Fruit fly (Drosophila melanogaster): ENCODE measurements around the gene Keap1.

The Keap1 gene

DNA sequence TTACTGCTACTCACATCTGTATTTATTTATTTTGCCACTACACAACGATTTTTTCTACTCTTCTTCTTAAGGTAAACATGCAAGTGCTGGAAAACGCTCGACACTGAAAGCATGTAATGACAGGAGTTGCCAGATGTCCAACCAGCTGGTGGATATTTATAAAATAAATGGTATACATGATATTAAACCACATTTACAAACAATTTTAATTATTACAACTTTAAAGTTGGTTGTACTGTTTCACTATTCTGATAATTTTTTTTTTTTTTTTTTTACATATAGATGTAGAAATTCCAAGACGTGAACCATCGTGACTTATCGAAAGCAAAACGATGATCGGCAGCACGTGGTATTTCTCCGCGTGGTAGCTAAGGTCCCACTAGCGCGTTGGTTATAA is at the start of gene Keap1, which contains the start of gene kuk (continued):
- peak; percentile 35; the same call in 1 of the 2 replicates for TF ChIP-seq CG32532 (GFP tag; IDR thresholded peaks at IDR 0.05)
- TF ChIP-seq wor (GFP tag; IDR thresholded peaks at IDR 0.05): no peak
- no peak for TF ChIP-seq CG7357 (GFP tag; IDR thresholded peaks at IDR 0.05)
- no peak for TF ChIP-seq Meics (GFP tag; optimal IDR thresholded peaks at IDR 0.05)
- TF ChIP-seq CG11398 (GFP tag; optimal IDR thresholded peaks at IDR 0.05): no peak
- TF ChIP-seq CrebB (tag; optimal IDR thresholded peaks at IDR 0.05): no peak
- peak; percentile 47 for TF ChIP-seq ems (GFP tag; optimal IDR thresholded peaks at IDR 0.05)
- peak; percentile 73 for TF ChIP-seq CG30403 (GFP tag; optimal IDR thresholded peaks at IDR 0.05)
- peak; percentile 49 for TF ChIP-seq CG12744 (GFP tag; optimal IDR thresholded peaks at IDR 0.05)
- peak; percentile 51 for TF ChIP-seq CG12104 (GFP tag; optimal IDR thresholded peaks at IDR 0.05)
- TF ChIP-seq Sox102F (GFP tag; optimal IDR thresholded peaks at IDR 0.05): peak; percentile 22
- TF ChIP-seq Bgb (GFP tag; IDR thresholded peaks at IDR 0.05; ENCODE audit: partially characterized antibody): peak; percentile 88
- TF ChIP-seq tna (GFP tag; IDR thresholded peaks at IDR 0.05; ENCODE audit: partially characterized antibody): peak; percentile 61
- no peak for TF ChIP-seq Adf1 (GFP tag; IDR thresholded peaks at IDR 0.05)
- no peak for TF ChIP-seq lov (optimal IDR thresholded peaks at IDR 0.05)
- TF ChIP-seq lov (GFP tag; IDR thresholded peaks at IDR 0.05): no peak
- peak; percentile 16 for TF ChIP-seq CG16815 (GFP tag; optimal IDR thresholded peaks at IDR 0.05)
- no peak; the same call in 2 of the 4 replicates for TF ChIP-seq Gug (GFP tag; IDR thresholded peaks at IDR 0.05)
- TF ChIP-seq nerfin-2 (GFP tag; IDR thresholded peaks at IDR 0.05; ENCODE audit: partially characterized antibody): no peak
- no peak for TF ChIP-seq CG5953 (GFP tag; IDR thresholded peaks at IDR 0.05)
- TF ChIP-seq CG14050 (GFP tag; IDR thresholded peaks at IDR 0.05): peak; percentile 25; the same call in 1 of the 3 replicates
- peak; percentile 13 for TF ChIP-seq CG7839 (tag; optimal IDR thresholded peaks at IDR 0.05)
- TF ChIP-seq Jarid2 (GFP tag; optimal IDR thresholded peaks at IDR 0.05): peak; percentile 16
- TF ChIP-seq Side (GFP tag; optimal IDR thresholded peaks at IDR 0.05): no peak
- TF ChIP-seq CG10431 (GFP tag; optimal IDR thresholded peaks at IDR 0.05): peak; percentile 70
- TF ChIP-seq CG6813 (GFP tag; optimal IDR thresholded peaks at IDR 0.05): no peak
- 0 out of 2 replicates have a peak, but pooled peaks have one; percentile 17 for TF ChIP-seq rib (GFP tag; IDR thresholded peaks at IDR 0.05)
- no peak for TF ChIP-seq twi (tag; optimal IDR thresholded peaks at IDR 0.05)
- TF ChIP-seq chif (GFP tag; optimal IDR thresholded peaks at IDR 0.05): peak; percentile 44 to 65
- no peak for TF ChIP-seq CG31441 (GFP tag; IDR thresholded peaks at IDR 0.05)
- peak; percentile 12 for TF ChIP-seq ERR (GFP tag; optimal IDR thresholded peaks at IDR 0.05)
- no peak for TF ChIP-seq ac (GFP tag; optimal IDR thresholded peaks at IDR 0.05)
- TF ChIP-seq Doc2 (GFP tag; IDR thresholded peaks at IDR 0.05): no peak
- TF ChIP-seq CG12299 (tag; optimal IDR thresholded peaks at IDR 0.05): no peak
- TF ChIP-seq CG33557 (GFP tag; optimal IDR thresholded peaks at IDR 0.05): no peak
- peak; percentile 73 for TF ChIP-seq Sry-δ (GFP tag; optimal IDR thresholded peaks at IDR 0.05)
- no peak for TF ChIP-seq esg (GFP tag; conservative IDR thresholded peaks at IDR 0.05)
- peak; percentile 56 for TF ChIP-seq sisA (GFP tag; IDR thresholded peaks at IDR 0.05)
- no peak for TF ChIP-seq crc (GFP tag; optimal IDR thresholded peaks at IDR 0.05)
- peak; percentile 64 for TF ChIP-seq ci (GFP tag; IDR thresholded peaks at IDR 0.05)
- TF ChIP-seq mam (GFP tag; optimal IDR thresholded peaks at IDR 0.05): peak; percentile 76
- TF ChIP-seq pnt (GFP tag; optimal IDR thresholded peaks at IDR 0.05): no peak
- TF ChIP-seq CG4820 (GFP tag; optimal IDR thresholded peaks at IDR 0.05): peak; percentile 32
- peak; percentile 81 for TF ChIP-seq CG2120 (GFP tag; optimal IDR thresholded peaks at IDR 0.05)
- TF ChIP-seq CG15601 (tag; optimal IDR thresholded peaks at IDR 0.05): peak; percentile 1
- peak; percentile 80 for TF ChIP-seq nmo (GFP tag; optimal IDR thresholded peaks at IDR 0.05)
- TF ChIP-seq Lhr (GFP tag; optimal IDR thresholded peaks at IDR 0.05): peak; percentile 92
- TF ChIP-seq phol (tag; optimal IDR thresholded peaks at IDR 0.05): peak; percentile 25
- TF ChIP-seq CG8388 (GFP tag; optimal IDR thresholded peaks at IDR 0.05): no peak
- TF ChIP-seq CG4730 (GFP tag; IDR thresholded peaks at IDR 0.05): no peak
- TF ChIP-seq MESR4 (GFP tag; optimal IDR thresholded peaks at IDR 0.05): no peak
- no peak for TF ChIP-seq nau (GFP tag; optimal IDR thresholded peaks at IDR 0.05)

Measured in whole organism, embryonic.